Worm (Caenorhabditis elegans) whole organism, L4 larva: Measurements from ENCODE around the gene C45H4.14.
A peak's percentile ranks its signal among the peaks of the same experiment; 100 is the strongest.

Experiments
- D1046.2 ChIP-seq: fragments of 200-800 bp; sonication (Bioruptor generic); IDR thresholded peaks from 2 replicates; pipeline ENCODE4 v1.3.6; 2022; ENCODE audit warnings: missing genetic modification characterization, missing compliant biosample characterization
- F44E2.7 ChIP-seq: fragments of 200-800 bp; sonication (Bioruptor generic); IDR thresholded peaks from 2 replicates; pipeline ENCODE4 v2.1.2; 2022; ENCODE audit warnings: missing genetic modification characterization, missing compliant biosample characterization
- T26A8.4 ChIP-seq: fragments of 200-800 bp; sonication (Bioruptor generic); IDR thresholded peaks from 2 replicates; pipeline ENCODE4 v1.3.6; 2022; ENCODE audit warnings: missing genetic modification characterization, missing compliant biosample characterization
- Y48G9A.11 ChIP-seq: fragments of 200-800 bp; sonication (Bioruptor generic); IDR thresholded peaks from 2 replicates; pipeline ENCODE4 v1.3.6; 2022; ENCODE audit warnings: missing genetic modification reagents, missing genetic modification characterization, missing compliant biosample characterization
- Y5F2A.4 ChIP-seq: fragments of 200-800 bp; sonication (Bioruptor generic); optimal IDR thresholded peaks from 2 replicates; lab custom pipeline; 2018; ENCODE audit warnings: mild to moderate bottlenecking, missing genetic modification characterization, missing compliant biosample characterization
- Y75B8A.6 ChIP-seq: fragments of 200-800 bp; sonication (Bioruptor generic); IDR thresholded peaks from 2 replicates; pipeline ENCODE4 v1.3.6; 2022; ENCODE audit warnings: missing genetic modification reagents, missing genetic modification characterization, missing compliant biosample characterization
- aha-1 ChIP-seq: fragments of 150-350 bp; peaks from one replicate; lab custom pipeline; 2014; ENCODE audit warnings: missing biosample characterization, missing genetic modification characterization
- aly-2 ChIP-seq: sonication (generic microtip); optimal IDR thresholded peaks from 2 replicates; lab custom pipeline; 2018; ENCODE audit warnings: missing biosample characterization, missing genetic modification characterization
- ama-1 ChIP-seq: fragments of 150-350 bp; optimal IDR thresholded peaks from 2 replicates; lab custom pipeline; 2014; ENCODE audit warnings: inconsistent platforms, mixed read lengths
- arid-1 ChIP-seq: fragments of 200-800 bp; sonication (Bioruptor generic); conservative IDR thresholded peaks from 2 replicates; pipeline ENCODE4 v1.3.6; 2022; ENCODE audit warnings: missing genetic modification reagents, missing genetic modification characterization, missing compliant biosample characterization
- attf-4 ChIP-seq: sonication (generic microtip); optimal IDR thresholded peaks from 3 replicates; lab custom pipeline; 2017; ENCODE audit warnings: missing biosample characterization, missing genetic modification characterization
- ceh-32 ChIP-seq: sonication (generic microtip); optimal IDR thresholded peaks from 2 replicates; lab custom pipeline; 2016; ENCODE audit warnings: mild to moderate bottlenecking, missing genetic modification characterization, missing compliant biosample characterization; ENCODE audit not compliant: poor library complexity
- ceh-44 ChIP-seq: fragments of 200-800 bp; sonication (Bioruptor generic); IDR thresholded peaks from 2 replicates; pipeline ENCODE4 v1.3.6; 2022; ENCODE audit warnings: missing genetic modification reagents, missing genetic modification characterization, missing compliant biosample characterization
- ceh-62 ChIP-seq: sonication (generic microtip); optimal IDR thresholded peaks from 2 replicates; lab custom pipeline; 2017; ENCODE audit warnings: missing biosample characterization, missing genetic modification characterization
- cey-2 ChIP-seq: sonication (generic microtip); optimal IDR thresholded peaks from 3 replicates; lab custom pipeline; 2017; ENCODE audit warnings: missing genetic modification characterization, mild to moderate bottlenecking, missing compliant biosample characterization, antibody characterized with exemption, borderline replicate concordance; ENCODE audit not compliant: insufficient read depth
- ctbp-1 ChIP-seq: fragments of 200-800 bp; sonication (Bioruptor generic); IDR thresholded peaks from 2 replicates; pipeline ENCODE4 v1.3.6; 2022; ENCODE audit warnings: missing genetic modification reagents, missing genetic modification characterization, missing compliant biosample characterization
- daf-12 ChIP-seq: fragments of 150-350 bp; optimal IDR thresholded peaks from 2 replicates; lab custom pipeline; 2014; ENCODE audit warnings: missing biosample characterization, missing genetic modification reagents, missing genetic modification characterization
- daf-16 ChIP-seq, 3 experiments: sonication (generic microtip); optimal IDR thresholded peaks; 2 replicates each; lab custom pipeline; 2016 to 2017; ENCODE audit warnings: missing genetic modification characterization in 3 of 3, missing genetic modification reagents in 3 of 3, mild to moderate bottlenecking in 2 of 3, missing compliant biosample characterization in 2 of 3, missing biosample characterization in 1 of 3, moderate library complexity in 1 of 3
- daf-19 ChIP-seq: fragments of 200-800 bp; sonication (Bioruptor generic); conservative IDR thresholded peaks from 2 replicates; pipeline ENCODE4 v1.3.6; 2022; ENCODE audit warnings: missing genetic modification characterization, missing compliant biosample characterization
- dmd-6 ChIP-seq: fragments of 200-800 bp; sonication (Bioruptor generic); IDR thresholded peaks from 2 replicates; pipeline ENCODE4 v1.3.6; 2022; ENCODE audit warnings: missing genetic modification reagents, missing genetic modification characterization, missing compliant biosample characterization
- dmd-8 ChIP-seq: fragments of 200-800 bp; sonication (Bioruptor generic); IDR thresholded peaks from 2 replicates; pipeline ENCODE4 v1.3.6; 2022; ENCODE audit warnings: missing genetic modification characterization, missing compliant biosample characterization
- dmd-9 ChIP-seq: fragments of 200-800 bp; sonication (Bioruptor generic); IDR thresholded peaks from 2 replicates; pipeline ENCODE4 v1.3.6; 2022; ENCODE audit warnings: missing genetic modification reagents, missing genetic modification characterization, missing compliant biosample characterization
- dve-1 ChIP-seq: sonication (generic microtip); optimal IDR thresholded peaks from 2 replicates; lab custom pipeline; 2017; ENCODE audit warnings: antibody characterized with exemption, mild to moderate bottlenecking, missing genetic modification characterization, missing compliant biosample characterization; ENCODE audit not compliant: insufficient read depth
- egl-27 ChIP-seq: sonication (generic microtip); optimal IDR thresholded peaks from 3 replicates; lab custom pipeline; 2017; ENCODE audit warnings: missing biosample characterization, missing genetic modification reagents, missing genetic modification characterization
- hif-1 ChIP-seq, 2 experiments: sonication (generic microtip); optimal IDR thresholded peaks; 2 replicates each; lab custom pipeline; 2016 to 2017; ENCODE audit warnings: missing compliant biosample characterization in 2 of 2, missing genetic modification characterization in 2 of 2, missing genetic modification reagents in 2 of 2, missing genotype in 2 of 2, mild to moderate bottlenecking in 1 of 2
- lim-7 ChIP-seq: fragments of 200-800 bp; sonication (Bioruptor generic); IDR thresholded peaks from 2 replicates; pipeline ENCODE4 v1.3.6; 2022; ENCODE audit warnings: missing genetic modification characterization, missing compliant biosample characterization
- lin-13 ChIP-seq: fragments of 150-350 bp; optimal IDR thresholded peaks from 2 replicates; lab custom pipeline; 2014; ENCODE audit warnings: missing biosample characterization, missing genetic modification reagents, missing genetic modification characterization
- lin-29 ChIP-seq: fragments of 200-800 bp; sonication (Bioruptor generic); IDR thresholded peaks from 2 replicates; pipeline ENCODE4 v1.3.6; 2022; ENCODE audit warnings: missing genetic modification reagents, missing genetic modification characterization, missing compliant biosample characterization
- lir-3 ChIP-seq: sonication (generic microtip); optimal IDR thresholded peaks from 2 replicates; lab custom pipeline; 2016; ENCODE audit warnings: mild to moderate bottlenecking, missing genetic modification characterization, missing compliant biosample characterization
- lsy-2 ChIP-seq, 2 experiments: fragments of 150-350 bp in 1 of 2; sonication (generic microtip) in 1 of 2; optimal IDR thresholded peaks; 2 replicates each; lab custom pipeline; 2014 to 2017; ENCODE audit warnings: missing biosample characterization in 2 of 2, missing genetic modification characterization in 2 of 2
- madf-5 ChIP-seq, 2 experiments: fragments of 200-800 bp; sonication (Bioruptor generic); IDR thresholded peaks; 2 replicates each; pipeline ENCODE4 v1.3.6; 2022; ENCODE audit warnings: missing compliant biosample characterization in 2 of 2, missing genetic modification characterization in 2 of 2
- mdl-1 ChIP-seq, 2 experiments: fragments of 150-350 bp in 1 of 2; sonication (generic microtip) in 1 of 2; optimal IDR thresholded peaks; 2 replicates each; lab custom pipeline; 2014 to 2017; ENCODE audit warnings: missing biosample characterization in 2 of 2, missing genetic modification characterization in 2 of 2
- mep-1 ChIP-seq: fragments of 150-350 bp; sonication (generic microtip); optimal IDR thresholded peaks from 3 replicates; lab custom pipeline; 2014; ENCODE audit warnings: missing biosample characterization, missing genetic modification characterization
- nhr-11 ChIP-seq: fragments of 150-350 bp; optimal IDR thresholded peaks from 2 replicates; lab custom pipeline; 2014; ENCODE audit warnings: missing biosample characterization, missing genetic modification characterization
- nhr-111 ChIP-seq: fragments of 200-800 bp; sonication (Bioruptor generic); optimal IDR thresholded peaks from 2 replicates; lab custom pipeline; 2018; ENCODE audit warnings: mild to moderate bottlenecking, missing genetic modification characterization, missing compliant biosample characterization
- nhr-237 ChIP-seq: sonication (generic microtip); optimal IDR thresholded peaks from 2 replicates; lab custom pipeline; 2017; ENCODE audit warnings: missing biosample characterization, missing genetic modification characterization
- nhr-25 ChIP-seq: sonication (generic microtip); optimal IDR thresholded peaks from 2 replicates; lab custom pipeline; 2017; ENCODE audit warnings: missing genetic modification characterization, mild to moderate bottlenecking, missing compliant biosample characterization, antibody characterized with exemption, moderate library complexity, borderline replicate concordance; ENCODE audit not compliant: insufficient read depth
- nhr-28 ChIP-seq: fragments of 150-350 bp; optimal IDR thresholded peaks from 2 replicates; lab custom pipeline; 2014; ENCODE audit warnings: missing biosample characterization, missing genetic modification characterization
- nhr-6 ChIP-seq: fragments of 150-350 bp; optimal IDR thresholded peaks from 2 replicates; lab custom pipeline; 2014; ENCODE audit warnings: missing biosample characterization, missing genetic modification characterization
- nhr-77 ChIP-seq: fragments of 150-350 bp; optimal IDR thresholded peaks from 2 replicates; lab custom pipeline; 2014; ENCODE audit warnings: missing biosample characterization, missing genetic modification characterization
- pha-4 ChIP-seq, 2 experiments: fragments of 150-350 bp in 1 of 2; fragments of 200-800 bp in 1 of 2; sonication (Bioruptor generic) in 1 of 2; IDR thresholded peaks in 1 of 2; optimal IDR thresholded peaks in 1 of 2; 2 replicates each; pipeline versions ENCODE4 v1.3.6 to Lab custom; 2014 to 2022; ENCODE audit warnings: missing genetic modification characterization in 2 of 2, missing genetic modification reagents in 2 of 2, missing biosample characterization in 1 of 2, missing compliant biosample characterization in 1 of 2
- pqm-1 ChIP-seq: sonication (generic microtip); optimal IDR thresholded peaks from 2 replicates; lab custom pipeline; 2017; ENCODE audit warnings: missing biosample characterization, missing genetic modification characterization
- set-16 ChIP-seq: fragments of 200-800 bp; sonication (Bioruptor generic); IDR thresholded peaks from 2 replicates; pipeline ENCODE4 v1.3.6; 2022; ENCODE audit warnings: missing genetic modification reagents, missing genetic modification characterization, missing compliant biosample characterization
- skn-1 ChIP-seq: fragments of 150-350 bp; optimal IDR thresholded peaks from 2 replicates; lab custom pipeline; 2014; ENCODE audit warnings: missing biosample characterization, missing genetic modification characterization
- spr-1 ChIP-seq: sonication (generic microtip); optimal IDR thresholded peaks from 2 replicates; lab custom pipeline; 2016; ENCODE audit warnings: mild to moderate bottlenecking, missing genetic modification characterization, missing compliant biosample characterization
- tag-97 ChIP-seq: fragments of 200-800 bp; sonication (Bioruptor generic); IDR thresholded peaks from 2 replicates; pipeline ENCODE4 v1.3.6; 2022; ENCODE audit warnings: missing genetic modification characterization, missing compliant biosample characterization
- tra-1 ChIP-seq: fragments of 200-800 bp; sonication (Bioruptor generic); IDR thresholded peaks from 2 replicates; pipeline ENCODE4 v1.3.6; 2022; ENCODE audit warnings: missing genetic modification reagents, missing genetic modification characterization, missing compliant biosample characterization
- unc-130 ChIP-seq: sonication (generic microtip); optimal IDR thresholded peaks from 2 replicates; lab custom pipeline; 2016; ENCODE audit warnings: missing genetic modification reagents, missing genetic modification characterization, missing compliant biosample characterization
- unc-62 ChIP-seq, 3 experiments: fragments of 150-350 bp in 1 of 3; sonication (generic microtip); optimal IDR thresholded peaks in 2 of 3; peaks in 1 of 3; 1 replicate in 1 of 3; 2 replicates in 2 of 3; lab custom pipeline; 2014 to 2017; ENCODE audit warnings: missing biosample characterization in 3 of 3, missing genetic modification characterization in 3 of 3, missing genetic modification reagents in 3 of 3, missing genotype in 1 of 3
- zip-2 ChIP-seq: fragments of 150-350 bp; optimal IDR thresholded peaks from 2 replicates; lab custom pipeline; 2014; ENCODE audit warnings: missing biosample characterization, missing genetic modification characterization
- ztf-7 ChIP-seq: fragments of 150-350 bp; optimal IDR thresholded peaks from 2 replicates; lab custom pipeline; 2014; ENCODE audit warnings: missing biosample characterization, missing genetic modification characterization

Gene C45H4.14

ce11 chrV:2109295-2109694, 49.9 kb downstream of the C45H4.14 start, which contains the start of gene ckb-4:
Gene ckb-4 (minus strand): TSS chrV:2109434.
- no peak for TF ChIP-seq zip-2 (tag; lab: Kevin White, UChicago)
- TF ChIP-seq nhr-237 (tag; lab: Kevin White, UChicago) = no peak
- no peak for TF ChIP-seq ceh-32 (tag; lab: Kevin White, UChicago)
- TF ChIP-seq mdl-1 (tag; optimal IDR thresholded peaks at IDR 0.05; lab: Kevin White, UChicago) = no peak
- TF ChIP-seq lim-7 = no peak
- no peak for TF ChIP-seq D1046.2 (GFP tag; lab: Robert Waterston, UW)
- TF ChIP-seq T26A8.4 (GFP tag; lab: Robert Waterston, UW) = no peak
- TF ChIP-seq F44E2.7 (GFP tag; lab: Robert Waterston, UW) = no peak
- TF ChIP-seq Y48G9A.11 (GFP tag; lab: Robert Waterston, UW) = no peak
- TF ChIP-seq unc-130 (GFP tag; lab: Kevin White, UChicago) = no peak
- peak; percentile 4 for TF ChIP-seq pqm-1 (tag; lab: Kevin White, UChicago)
- TF ChIP-seq pha-4 (GFP tag; IDR thresholded peaks at IDR 0.05; lab: Robert Waterston, UW) = no peak
- TF ChIP-seq pha-4 (tag; optimal IDR thresholded peaks at IDR 0.05; lab: Kevin White, UChicago) = peak; percentile 44
- TF ChIP-seq madf-5 (GFP tag; IDR thresholded peaks at IDR 0.05; lab: Robert Waterston, UW) = no peak
- TF ChIP-seq egl-27 (tag; lab: Kevin White, UChicago) = no peak
- TF ChIP-seq set-16 (GFP tag; lab: Robert Waterston, UW) = no peak
- TF ChIP-seq aha-1 = peak; percentile 66
- TF ChIP-seq ceh-44 (GFP tag; lab: Robert Waterston, UW) = no peak
- TF ChIP-seq nhr-28 = peak; percentile 95
- TF ChIP-seq daf-19 (GFP tag; lab: Robert Waterston, UW) = no peak
- TF ChIP-seq aly-2 (tag; lab: Kevin White, UChicago) = no peak
- no peak for TF ChIP-seq ama-1
- TF ChIP-seq ztf-7 = no peak
- TF ChIP-seq lir-3 (tag; lab: Kevin White, UChicago) = no peak
- TF ChIP-seq dve-1 = no peak
- peak; percentile 15 for TF ChIP-seq nhr-11
- no peak for TF ChIP-seq daf-16 (GFP tag; optimal IDR thresholded peaks at IDR 0.05; lab: Kevin White, UChicago)
- no peak for TF ChIP-seq daf-16 (tag; optimal IDR thresholded peaks at IDR 0.05; lab: Kevin White, UChicago)
- TF ChIP-seq lsy-2 (tag; optimal IDR thresholded peaks at IDR 0.05; lab: Kevin White, UChicago) = no peak
- peak in 1 of 2 experiments; percentile 2 for TF ChIP-seq hif-1 (tag; optimal IDR thresholded peaks at IDR 0.05; lab: Kevin White, UChicago)
- no peak for TF ChIP-seq tag-97 (GFP tag; lab: Robert Waterston, UW)
- no peak for TF ChIP-seq dmd-6 (GFP tag; lab: Robert Waterston, UW)
- no peak for TF ChIP-seq attf-4
- no peak for TF ChIP-seq lin-29 (GFP tag; lab: Robert Waterston, UW)
- no peak for TF ChIP-seq dmd-8 (GFP tag; lab: Robert Waterston, UW)
- TF ChIP-seq unc-62 (GFP tag; optimal IDR thresholded peaks at IDR 0.05 in 1 of 2; lab: Kevin White, UChicago) = no peak
- no peak for TF ChIP-seq unc-62 (tag; optimal IDR thresholded peaks at IDR 0.05; lab: Kevin White, UChicago)
- TF ChIP-seq nhr-77 (tag; lab: Kevin White, UChicago) = peak; percentile 10
- no peak for TF ChIP-seq nhr-25 (tag; lab: Kevin White, UChicago)
- no peak for TF ChIP-seq dmd-9 (GFP tag; lab: Robert Waterston, UW)
- no peak for TF ChIP-seq Y75B8A.6 (GFP tag; lab: Robert Waterston, UW)
- TF ChIP-seq nhr-111 (GFP tag; lab: Kevin White, UChicago) = no peak
- TF ChIP-seq arid-1 (GFP tag; lab: Robert Waterston, UW) = no peak
- TF ChIP-seq mep-1 (tag; lab: Kevin White, UChicago) = no peak
- TF ChIP-seq cey-2 (tag; lab: Kevin White, UChicago) = no peak
- no peak for TF ChIP-seq daf-12 (tag; lab: Kevin White, UChicago)
- TF ChIP-seq spr-1 (tag; lab: Kevin White, UChicago) = no peak
- TF ChIP-seq skn-1 = no peak
- no peak for TF ChIP-seq ceh-62 (tag; lab: Kevin White, UChicago)
- TF ChIP-seq ctbp-1 (GFP tag; lab: Robert Waterston, UW) = no peak
- TF ChIP-seq Y5F2A.4 (GFP tag; lab: Kevin White, UChicago) = no peak
- TF ChIP-seq lin-13 (GFP tag; lab: Kevin White, UChicago) = peak; percentile 26
- peak; percentile 39 for TF ChIP-seq nhr-6 (tag; lab: Kevin White, UChicago)
- no peak for TF ChIP-seq tra-1
